6 fruit fly cellular contexts compared by ENCODE assay signal in genomic region chr2L:2242139-2242538, dm6.
TF ChIP-seq lines count a peak whose summit lies in the region.

Gene CG4267, plus strand, starts transcription at chr2L:2242378.

- TF ChIP-seq CTCF in whole organism, embryonic (GFP tag; optimal IDR thresholded peaks at IDR 0.05; lab: Kevin White, UChicago) = no peak

TF ChIP-seq in whole organism, 6 proteins besides CTCF, POLR2A, EP300 and RAD21:
- TF ChIP-seq EcR (GFP tag; optimal IDR thresholded peaks at IDR 0.05; lab: Kevin White, UChicago) = peak in 1 of 2 experiments; percentile 42
- TF ChIP-seq CG8478 (optimal IDR thresholded peaks at IDR 0.05; lab: Kevin White, UChicago) = no peak
- no peak for TF ChIP-seq psq (optimal IDR thresholded peaks at IDR 0.05; lab: Kevin White, UChicago)
- peak; percentile 96 for TF ChIP-seq Dll (optimal IDR thresholded peaks at IDR 0.05; lab: Kevin White, UChicago)
- no peak for TF ChIP-seq usp (GFP tag; optimal IDR thresholded peaks at IDR 0.05; lab: Kevin White, UChicago)
- no peak for TF ChIP-seq pan (optimal IDR thresholded peaks at IDR 0.05; lab: Kevin White, UChicago)

TF ChIP-seq in whole organism, adult, 20 proteins besides CTCF, POLR2A, EP300 and RAD21:
- TF ChIP-seq Hr96 (GFP tag; optimal IDR thresholded peaks at IDR 0.05; lab: Kevin White, UChicago) = no peak
- TF ChIP-seq kay (GFP tag; lab: Kevin White, UChicago; ENCODE audit: borderline replicate concordance) = no peak
- no peak for TF ChIP-seq cic (GFP tag; optimal IDR thresholded peaks at IDR 0.05; lab: Kevin White, UChicago)
- peak; percentile 27 for TF ChIP-seq ovo (GFP tag; optimal IDR thresholded peaks at IDR 0.05; lab: Kevin White, UChicago)
TF ChIP-seq in whole organism, adult: peak in this region for 1.

TF ChIP-seq in whole organism, embryonic, 481 proteins besides CTCF, POLR2A, EP300 and RAD21 (continues in another document):
- 0 out of 2 replicates have a peak, but pooled peaks have one; percentile 10 for TF ChIP-seq lmd (GFP tag; IDR thresholded peaks at IDR 0.05; lab: Robert Waterston, UW)
- peak; percentile 40; the same call in 1 of the 2 replicates for TF ChIP-seq vvl (GFP tag; IDR thresholded peaks at IDR 0.05; lab: Robert Waterston, UW)
- peak; percentile 52; the same call in 1 of the 3 replicates for TF ChIP-seq ci (GFP tag; IDR thresholded peaks at IDR 0.05; lab: Robert Waterston, UW)
- TF ChIP-seq ab (GFP tag; optimal IDR thresholded peaks at IDR 0.05; lab: Kevin White, UChicago) = no peak
- peak; percentile 50 for TF ChIP-seq hbn (GFP tag; IDR thresholded peaks at IDR 0.05; lab: Robert Waterston, UW; ENCODE audit: partially characterized antibody)
- peak; percentile 67; the same call in 2 of the 3 replicates for TF ChIP-seq zen2 (GFP tag; IDR thresholded peaks at IDR 0.05; lab: Robert Waterston, UW; ENCODE audit: partially characterized antibody)
- TF ChIP-seq Dll (GFP tag; IDR thresholded peaks at IDR 0.05; lab: Robert Waterston, UW; ENCODE audit: partially characterized antibody) = peak; percentile 63
- no peak for TF ChIP-seq CG10274 (GFP tag; optimal IDR thresholded peaks at IDR 0.05; lab: Kevin White, UChicago)
- TF ChIP-seq ftz-f1 (GFP tag; optimal IDR thresholded peaks at IDR 0.05; lab: Kevin White, UChicago) = peak; percentile 45
- TF ChIP-seq sna (GFP tag; IDR thresholded peaks at IDR 0.05; lab: Robert Waterston, UW; ENCODE audit: partially characterized antibody) = peak; percentile 50; the same call in 1 of the 2 replicates
- TF ChIP-seq Dad (GFP tag; optimal IDR thresholded peaks at IDR 0.05; lab: Kevin White, UChicago) = no peak
- TF ChIP-seq Mrtf (GFP tag; IDR thresholded peaks at IDR 0.05; lab: Robert Waterston, UW) = no peak
- TF ChIP-seq CG11247 (GFP tag; IDR thresholded peaks at IDR 0.05; lab: Robert Waterston, UW) = peak; percentile 6; the same call in 1 of the 2 replicates
- TF ChIP-seq hkb (optimal IDR thresholded peaks at IDR 0.05; lab: Kevin White, UChicago) = no peak
- 0 out of 2 replicates have a peak, but pooled peaks have one; percentile 31 for TF ChIP-seq hkb (GFP tag; IDR thresholded peaks at IDR 0.05; lab: Robert Waterston, UW)
- no peak for TF ChIP-seq HLH4C (GFP tag; IDR thresholded peaks at IDR 0.05; lab: Robert Waterston, UW; ENCODE audit: partially characterized antibody)
- no peak for TF ChIP-seq CG7556 (GFP tag; optimal IDR thresholded peaks at IDR 0.05; lab: Kevin White, UChicago)

TF ChIP-seq in whole organism, prepupa, 60 proteins besides CTCF, POLR2A, EP300 and RAD21:
- TF ChIP-seq svp (GFP tag; lab: Kevin White, UChicago) (peak; percentile 93), CG6163 (GFP tag; IDR thresholded peaks at IDR 0.05; lab: Robert Waterston, UW) (peak; percentile 44; the same call in 1 of the 3 replicates), topi (GFP tag; optimal IDR thresholded peaks at IDR 0.05; lab: Kevin White, UChicago) (no peak), eg (GFP tag; IDR thresholded peaks at IDR 0.05; lab: Robert Waterston, UW) (0 out of 3 replicates have a peak, but pooled peaks have one; percentile 25), Eip78C (GFP tag; lab: Kevin White, UChicago) (peak; percentile 64)

TF ChIP-seq in whole organism, pupa, 21 proteins besides CTCF, POLR2A, EP300 and RAD21:
- no peak for TF ChIP-seq Pif1A (GFP tag; optimal IDR thresholded peaks at IDR 0.05; lab: Kevin White, UChicago)
- TF ChIP-seq CG8301 (tag; optimal IDR thresholded peaks at IDR 0.05; lab: Kevin White, UChicago) = no peak
- peak; percentile 52; the same call in 1 of the 3 replicates for TF ChIP-seq fd96Ca (GFP tag; IDR thresholded peaks at IDR 0.05; lab: Robert Waterston, UW)
- TF ChIP-seq Snoo (tag; optimal IDR thresholded peaks at IDR 0.05; lab: Kevin White, UChicago) = no peak
- no peak for TF ChIP-seq CG8159 (tag; optimal IDR thresholded peaks at IDR 0.05; lab: Kevin White, UChicago)
- peak; percentile 20; the same call in 1 of the 2 replicates for TF ChIP-seq Ets98B (GFP tag; IDR thresholded peaks at IDR 0.05; lab: Robert Waterston, UW)
- no peak for TF ChIP-seq CG9948 (tag; optimal IDR thresholded peaks at IDR 0.05; lab: Kevin White, UChicago)
- no peak for TF ChIP-seq CG34367 (tag; optimal IDR thresholded peaks at IDR 0.05; lab: Kevin White, UChicago)
- no peak for TF ChIP-seq rn (GFP tag; IDR thresholded peaks at IDR 0.05; lab: Robert Waterston, UW)
- no peak for TF ChIP-seq gl (tag; optimal IDR thresholded peaks at IDR 0.05; lab: Kevin White, UChicago)
- TF ChIP-seq CG10348 (GFP tag; IDR thresholded peaks at IDR 0.05; lab: Robert Waterston, UW) = 0 out of 2 replicates have a peak, but pooled peaks have one; percentile 23
- no peak for TF ChIP-seq CG17806 (tag; optimal IDR thresholded peaks at IDR 0.05; lab: Kevin White, UChicago)
- TF ChIP-seq CG14655 (GFP tag; optimal IDR thresholded peaks at IDR 0.05; lab: Kevin White, UChicago) = no peak
- TF ChIP-seq CG4496 (GFP tag; IDR thresholded peaks at IDR 0.05; lab: Robert Waterston, UW) = peak; percentile 67
- no peak for TF ChIP-seq CG12605 (GFP tag; IDR thresholded peaks at IDR 0.05; lab: Robert Waterston, UW)
- TF ChIP-seq CG32121 (GFP tag; IDR thresholded peaks at IDR 0.05; lab: Robert Waterston, UW) = 0 out of 2 replicates have a peak, but pooled peaks have one; percentile 12
- TF ChIP-seq Pif1B (GFP tag; optimal IDR thresholded peaks at IDR 0.05; lab: Kevin White, UChicago) = no peak
- TF ChIP-seq EcR (GFP tag; optimal IDR thresholded peaks at IDR 0.05; lab: Kevin White, UChicago) = peak; percentile 74
- TF ChIP-seq CG13204 (GFP tag; optimal IDR thresholded peaks at IDR 0.05; lab: Kevin White, UChicago) = no peak
- no peak for TF ChIP-seq D1 (tag; optimal IDR thresholded peaks at IDR 0.05; lab: Kevin White, UChicago)
- no peak for TF ChIP-seq CG15710 (tag; optimal IDR thresholded peaks at IDR 0.05; lab: Kevin White, UChicago)

TF ChIP-seq in whole organism, wandering third instar larva, 38 proteins besides CTCF, POLR2A, EP300 and RAD21:
- TF ChIP-seq Hr83 (GFP tag; optimal IDR thresholded peaks at IDR 0.05; lab: Kevin White, UChicago; ENCODE audit: poor library complexity, severe bottlenecking) (peak; percentile 45), foxo (GFP tag; optimal IDR thresholded peaks at IDR 0.05; lab: Kevin White, UChicago) (no peak), woc (GFP tag; optimal IDR thresholded peaks at IDR 0.05; lab: Kevin White, UChicago) (no peak), Dif (GFP tag; optimal IDR thresholded peaks at IDR 0.05; lab: Kevin White, UChicago; ENCODE audit: partially characterized antibody) (peak; percentile 97), dl (GFP tag; optimal IDR thresholded peaks at IDR 0.05; lab: Kevin White, UChicago; ENCODE audit: insufficient read depth in 1 of 2, partially characterized antibody in 2 of 2) (peak; percentile 82 to 92), Sp1 (GFP tag; optimal IDR thresholded peaks at IDR 0.05; lab: Kevin White, UChicago) (no peak), h (GFP tag; optimal IDR thresholded peaks at IDR 0.05; lab: Kevin White, UChicago) (peak; percentile 11), Vsx2 (GFP tag; optimal IDR thresholded peaks at IDR 0.05; lab: Kevin White, UChicago; ENCODE audit: partially characterized antibody) (peak; percentile 77)
